Fruit fly (Drosophila melanogaster): ENCODE results near the gene mys.

mys gene

dm6 chrX:8057299-8057730 lies 4.1 kb upstream of the mys start (continued):
- TF ChIP-seq shn (GFP tag; optimal IDR thresholded peaks at IDR 0.05), result peak; percentile 86
- TF ChIP-seq nerfin-2 (GFP tag; IDR thresholded peaks at IDR 0.05; ENCODE audit: partially characterized antibody), result no peak
- no peak for TF ChIP-seq CG8478 (optimal IDR thresholded peaks at IDR 0.05)
- TF ChIP-seq hbn (GFP tag; IDR thresholded peaks at IDR 0.05; ENCODE audit: partially characterized antibody), result no peak
- TF ChIP-seq CG17361 (GFP tag; IDR thresholded peaks at IDR 0.05), result peak; percentile 92
- peak; percentile 48; the same call in 1 of the 2 replicates for TF ChIP-seq E2f1 (GFP tag; IDR thresholded peaks at IDR 0.05)
- TF ChIP-seq CG7963 (GFP tag; IDR thresholded peaks at IDR 0.05; ENCODE audit: partially characterized antibody), result no peak
- no peak for TF ChIP-seq Scr (GFP tag; IDR thresholded peaks at IDR 0.05; ENCODE audit: partially characterized antibody)
- TF ChIP-seq sna (GFP tag; IDR thresholded peaks at IDR 0.05; ENCODE audit: partially characterized antibody), result no peak
- peak; percentile 15 for TF ChIP-seq nerfin-1 (tag; optimal IDR thresholded peaks at IDR 0.05)
- TF ChIP-seq CG4617 (GFP tag; optimal IDR thresholded peaks at IDR 0.05; ENCODE audit: borderline replicate concordance), result peak; percentile 29
- no peak for TF ChIP-seq aop (GFP tag; IDR thresholded peaks at IDR 0.05)
- TF ChIP-seq sens-2 (GFP tag; IDR thresholded peaks at IDR 0.05), result no peak
- peak; percentile 47 for TF ChIP-seq twi (tag; optimal IDR thresholded peaks at IDR 0.05)
- 0 out of 3 replicates have a peak, but pooled peaks have one; percentile 31 for TF ChIP-seq B-H1 (GFP tag; IDR thresholded peaks at IDR 0.05)
- TF ChIP-seq CG1602 (GFP tag; optimal IDR thresholded peaks at IDR 0.05), result peak; percentile 54
- TF ChIP-seq PHDP (tag; optimal IDR thresholded peaks at IDR 0.05), result peak; percentile 59
- TF ChIP-seq CG11560 (tag; IDR thresholded peaks at IDR 0.05), result peak; percentile 57; the same call in 1 of the 3 replicates
- TF ChIP-seq nau (GFP tag; optimal IDR thresholded peaks at IDR 0.05), result peak; percentile 46
- no peak for TF ChIP-seq ato (GFP tag; IDR thresholded peaks at IDR 0.05; ENCODE audit: partially characterized antibody)
- TF ChIP-seq Atf-2 (GFP tag; optimal IDR thresholded peaks at IDR 0.05), result peak; percentile 67
- TF ChIP-seq sug (tag; optimal IDR thresholded peaks at IDR 0.05), result peak; percentile 60
- no peak for TF ChIP-seq gro (GFP tag; optimal IDR thresholded peaks at IDR 0.05)
- TF ChIP-seq CrebB (tag; optimal IDR thresholded peaks at IDR 0.05), result no peak
- no peak; the same call in 2 of the 3 replicates for TF ChIP-seq Dbx (GFP tag; IDR thresholded peaks at IDR 0.05)
- peak; percentile 71 for TF ChIP-seq repo (GFP tag; optimal IDR thresholded peaks at IDR 0.05)
- TF ChIP-seq pita (GFP tag; optimal IDR thresholded peaks at IDR 0.05), result no peak
- TF ChIP-seq CG3065 (GFP tag; optimal IDR thresholded peaks at IDR 0.05), result peak; percentile 8
- no peak for TF ChIP-seq oc (tag; optimal IDR thresholded peaks at IDR 0.05)
- no peak for TF ChIP-seq sqz (GFP tag; optimal IDR thresholded peaks at IDR 0.05)
- TF ChIP-seq CG18262 (tag; optimal IDR thresholded peaks at IDR 0.05), result peak; percentile 84
- TF ChIP-seq CG30403 (GFP tag; optimal IDR thresholded peaks at IDR 0.05), result peak; percentile 84
- 0 out of 3 replicates have a peak, but pooled peaks have one; percentile 16 for TF ChIP-seq H15 (GFP tag; IDR thresholded peaks at IDR 0.05)
- TF ChIP-seq CG30431 (GFP tag; optimal IDR thresholded peaks at IDR 0.05), result peak; percentile 71
- no peak for TF ChIP-seq dati (GFP tag; IDR thresholded peaks at IDR 0.05)
- no peak for TF ChIP-seq BEAF-32 (GFP tag; optimal IDR thresholded peaks at IDR 0.05)
- TF ChIP-seq cato (GFP tag; optimal IDR thresholded peaks at IDR 0.05; ENCODE audit: borderline replicate concordance), result peak; percentile 60
- TF ChIP-seq Lim3 (GFP tag; IDR thresholded peaks at IDR 0.05), result no peak
- peak; percentile 12 for TF ChIP-seq zen (tag; optimal IDR thresholded peaks at IDR 0.05)
- peak; percentile 45 for TF ChIP-seq Max (GFP tag; optimal IDR thresholded peaks at IDR 0.05)
- TF ChIP-seq slou (GFP tag; optimal IDR thresholded peaks at IDR 0.05), result peak; percentile 75
- TF ChIP-seq CG10274 (GFP tag; optimal IDR thresholded peaks at IDR 0.05), result peak; percentile 63
- TF ChIP-seq CG16815 (GFP tag; optimal IDR thresholded peaks at IDR 0.05), result peak; percentile 77
- peak; percentile 32 for TF ChIP-seq psq (GFP tag; optimal IDR thresholded peaks at IDR 0.05)
- no peak for TF ChIP-seq Dp (GFP tag; optimal IDR thresholded peaks at IDR 0.05)
- TF ChIP-seq lov (optimal IDR thresholded peaks at IDR 0.05), result no peak
- no peak for TF ChIP-seq lov (GFP tag; IDR thresholded peaks at IDR 0.05)
- TF ChIP-seq CG5245 (GFP tag; optimal IDR thresholded peaks at IDR 0.05), result peak; percentile 16
- TF ChIP-seq disco-r (GFP tag; optimal IDR thresholded peaks at IDR 0.05), result peak; percentile 44
- peak; percentile 44; the same call in 1 of the 2 replicates for TF ChIP-seq CG14014 (GFP tag; IDR thresholded peaks at IDR 0.05)
- peak; percentile 84 for TF ChIP-seq HLH54F (GFP tag; optimal IDR thresholded peaks at IDR 0.05)
